Fruit fly (Drosophila melanogaster): ENCODE data around the gene CG5746.

Gene CG5746

DNA sequence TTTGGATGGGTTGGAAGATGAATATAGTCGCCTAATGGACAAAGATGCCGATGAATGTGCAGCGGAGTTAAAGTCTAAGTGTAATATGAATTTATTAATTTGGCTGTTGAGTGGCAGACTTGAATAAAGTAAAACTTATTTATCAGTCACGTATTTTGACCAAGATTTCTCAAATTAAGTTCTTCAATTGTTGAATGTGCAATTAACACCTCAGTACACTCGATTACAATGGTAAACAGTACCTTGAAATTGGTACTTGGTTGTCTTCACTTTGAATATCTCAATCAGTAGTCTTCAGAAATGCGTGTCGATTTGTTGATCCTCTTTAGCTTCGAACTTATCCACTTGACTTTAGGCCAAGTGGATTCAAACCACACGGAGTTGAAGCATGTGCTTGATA, 20.7 kb upstream of the CG5746 start, which contains the start of gene CG13614:
Gene CG13614, plus strand, starts transcription at position 301 of the 400 bp plus-strand sequence.
- TF ChIP-seq Sp1 (GFP tag; optimal IDR thresholded peaks at IDR 0.05): no peak
- TF ChIP-seq CG32264 (GFP tag; optimal IDR thresholded peaks at IDR 0.05): no peak
- no peak for TF ChIP-seq GATAd (GFP tag; optimal IDR thresholded peaks at IDR 0.05)
- no peak for TF ChIP-seq rgr (GFP tag; optimal IDR thresholded peaks at IDR 0.05)
- no peak for TF ChIP-seq Jra (GFP tag; optimal IDR thresholded peaks at IDR 0.05)
- no peak for TF ChIP-seq dsf (GFP tag; optimal IDR thresholded peaks at IDR 0.05; ENCODE audit: borderline replicate concordance)
- TF ChIP-seq Hnf4 (GFP tag; optimal IDR thresholded peaks at IDR 0.05): no peak
- TF ChIP-seq psq (GFP tag; optimal IDR thresholded peaks at IDR 0.05): no peak
- no peak for TF ChIP-seq HLH106 (tag; optimal IDR thresholded peaks at IDR 0.05)
- TF ChIP-seq fru (GFP tag; optimal IDR thresholded peaks at IDR 0.05): no peak
- TF ChIP-seq sage (GFP tag; optimal IDR thresholded peaks at IDR 0.05): no peak
- TF ChIP-seq OdsH (GFP tag; optimal IDR thresholded peaks at IDR 0.05): no peak

DNA sequence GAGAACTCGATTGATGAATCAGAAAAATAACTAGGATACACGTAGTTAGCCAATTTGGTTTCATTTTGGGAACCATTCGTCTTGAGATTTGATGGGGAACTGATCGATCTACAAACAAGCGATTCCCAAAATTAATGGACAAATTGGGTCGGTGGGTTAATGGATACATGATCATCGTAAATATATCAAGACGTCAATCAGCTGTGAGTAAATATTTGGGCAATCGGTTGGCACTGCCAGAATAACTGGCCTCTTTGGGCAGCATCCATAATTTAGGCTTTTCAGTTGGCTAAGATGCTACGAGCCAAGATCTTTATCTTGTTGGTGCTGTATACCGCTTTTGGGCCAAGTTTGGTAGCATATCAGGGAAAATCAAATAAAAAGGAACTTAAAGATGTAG, 19.5 kb upstream of the CG5746 start, which contains the start of the genes CG42812 and CG33341:
Gene CG42812, minus strand, starts transcription at position 101 of the 400 bp plus-strand sequence.
Gene CG33341, plus strand, starts transcription at position 295 of the 400 bp plus-strand sequence.
- no peak for TF ChIP-seq CG32264 (GFP tag; optimal IDR thresholded peaks at IDR 0.05)
- TF ChIP-seq jim (GFP tag; optimal IDR thresholded peaks at IDR 0.05): no peak
- TF ChIP-seq Sp1 (GFP tag; optimal IDR thresholded peaks at IDR 0.05): no peak
- no peak for TF ChIP-seq dl (GFP tag; optimal IDR thresholded peaks at IDR 0.05; ENCODE audit: insufficient read depth in 1 of 2, partially characterized antibody in 2 of 2)
- TF ChIP-seq Hr78 (GFP tag; optimal IDR thresholded peaks at IDR 0.05): no peak
- no peak for TF ChIP-seq sage (GFP tag; optimal IDR thresholded peaks at IDR 0.05)
- TF ChIP-seq dsf (GFP tag; optimal IDR thresholded peaks at IDR 0.05; ENCODE audit: borderline replicate concordance): no peak
- TF ChIP-seq h (GFP tag; optimal IDR thresholded peaks at IDR 0.05): no peak
- TF ChIP-seq OdsH (GFP tag; optimal IDR thresholded peaks at IDR 0.05): no peak
- no peak for TF ChIP-seq psq (GFP tag; optimal IDR thresholded peaks at IDR 0.05)
- no peak for TF ChIP-seq Rel (GFP tag; optimal IDR thresholded peaks at IDR 0.05)
- no peak for TF ChIP-seq Rel (tag; optimal IDR thresholded peaks at IDR 0.05)
- no peak for TF ChIP-seq Dif (GFP tag; optimal IDR thresholded peaks at IDR 0.05; ENCODE audit: partially characterized antibody)
- TF ChIP-seq pan (optimal IDR thresholded peaks at IDR 0.05): no peak
- TF ChIP-seq woc (GFP tag; optimal IDR thresholded peaks at IDR 0.05): no peak
- TF ChIP-seq GATAd (GFP tag; optimal IDR thresholded peaks at IDR 0.05): no peak

DNA sequence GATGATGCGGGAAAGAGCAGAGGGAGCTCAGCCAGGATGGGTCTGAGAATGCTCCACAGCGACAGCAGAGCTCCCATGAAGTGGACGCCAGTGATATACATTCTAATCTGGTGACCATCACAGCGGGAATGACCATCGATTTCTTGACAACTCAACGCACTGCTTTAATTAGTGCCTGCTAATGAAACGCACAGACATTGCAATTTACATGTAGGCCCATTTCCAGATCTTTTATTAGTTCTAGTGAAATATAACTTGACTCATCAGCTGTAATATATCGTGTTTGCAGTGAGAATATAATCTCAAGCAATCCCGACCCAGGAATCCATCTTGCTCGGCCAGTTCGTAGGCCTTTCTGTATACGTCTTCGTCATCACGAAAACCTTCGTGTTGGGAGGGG, 18.5 kb upstream of the CG5746 start, which contains the start of gene CG42811:
Gene CG42811, minus strand, starts transcription at position 101 of the 400 bp plus-strand sequence.
- TF ChIP-seq Sp1 (GFP tag; optimal IDR thresholded peaks at IDR 0.05): no peak
- no peak for TF ChIP-seq foxo (GFP tag; optimal IDR thresholded peaks at IDR 0.05)
- TF ChIP-seq Jra (GFP tag; optimal IDR thresholded peaks at IDR 0.05): no peak
- no peak for TF ChIP-seq brk (GFP tag; optimal IDR thresholded peaks at IDR 0.05)
- TF ChIP-seq tai (GFP tag; optimal IDR thresholded peaks at IDR 0.05): no peak
- TF ChIP-seq Dfd (GFP tag; optimal IDR thresholded peaks at IDR 0.05): no peak
- no peak for TF ChIP-seq CG9705 (GFP tag; optimal IDR thresholded peaks at IDR 0.05)
- TF ChIP-seq Rel (GFP tag; optimal IDR thresholded peaks at IDR 0.05): no peak
- TF ChIP-seq Rel (tag; optimal IDR thresholded peaks at IDR 0.05): no peak
- no peak for TF ChIP-seq dsf (GFP tag; optimal IDR thresholded peaks at IDR 0.05; ENCODE audit: borderline replicate concordance)
- no peak for TF ChIP-seq woc (GFP tag; optimal IDR thresholded peaks at IDR 0.05)
- no peak for TF ChIP-seq rgr (GFP tag; optimal IDR thresholded peaks at IDR 0.05)
- TF ChIP-seq sage (GFP tag; optimal IDR thresholded peaks at IDR 0.05): no peak
- TF ChIP-seq dmrt93B (GFP tag; optimal IDR thresholded peaks at IDR 0.05): no peak
- no peak for TF ChIP-seq CrebA (GFP tag; optimal IDR thresholded peaks at IDR 0.05; ENCODE audit: borderline replicate concordance)
- no peak for TF ChIP-seq Vsx2 (GFP tag; optimal IDR thresholded peaks at IDR 0.05; ENCODE audit: partially characterized antibody)
- TF ChIP-seq Mio (GFP tag; optimal IDR thresholded peaks at IDR 0.05): no peak
- no peak for TF ChIP-seq pan (optimal IDR thresholded peaks at IDR 0.05)
- TF ChIP-seq N (GFP tag; optimal IDR thresholded peaks at IDR 0.05): no peak
- no peak for TF ChIP-seq jim (GFP tag; optimal IDR thresholded peaks at IDR 0.05)

DNA sequence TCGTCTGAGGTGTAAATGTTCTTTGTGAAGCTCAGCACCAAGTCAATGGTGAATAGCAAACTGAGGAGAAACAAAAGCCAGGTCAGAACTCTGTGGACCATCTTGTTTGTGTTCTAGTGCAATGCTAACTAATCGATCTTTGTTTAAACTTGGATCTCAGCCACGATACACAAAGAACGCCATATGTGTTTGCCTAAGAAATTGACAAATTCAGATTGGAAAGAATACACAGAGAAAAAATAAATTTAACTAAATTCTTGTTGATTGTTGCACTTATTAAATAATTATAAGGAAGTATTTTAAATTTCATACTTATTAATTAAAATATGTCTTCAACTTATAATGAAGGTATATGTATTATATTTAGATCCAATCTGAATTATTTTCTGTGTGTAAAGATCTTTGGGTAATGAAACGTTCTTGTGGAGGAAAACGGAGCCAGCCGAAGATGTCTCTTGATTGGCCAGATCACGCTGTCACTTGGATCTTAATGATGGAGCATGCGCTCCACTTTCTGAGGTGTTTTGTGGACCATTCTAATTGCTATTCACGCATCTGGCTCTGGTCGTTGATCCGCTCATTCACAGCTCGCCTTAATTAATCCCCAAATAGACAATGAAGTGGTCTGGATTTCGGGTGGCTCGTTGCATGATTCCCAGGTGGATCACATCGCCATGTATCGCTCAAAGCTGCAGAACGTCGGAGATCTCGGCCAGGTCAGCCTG, 16.5 kb upstream of the CG5746 start, which contains the start of the genes CG17784 and CG13613:
Gene CG17784, minus strand, starts transcription at position 101 of the 725 bp plus-strand sequence.
Gene CG13613, plus strand, starts transcription at position 675 of the 725 bp plus-strand sequence.
- TF ChIP-seq brk (GFP tag; optimal IDR thresholded peaks at IDR 0.05): no peak
- no peak for TF ChIP-seq woc (GFP tag; optimal IDR thresholded peaks at IDR 0.05)
- no peak for TF ChIP-seq ey (GFP tag; optimal IDR thresholded peaks at IDR 0.05)
- no peak for TF ChIP-seq N (GFP tag; optimal IDR thresholded peaks at IDR 0.05)
- TF ChIP-seq fru (GFP tag; optimal IDR thresholded peaks at IDR 0.05): no peak
- TF ChIP-seq CG32264 (GFP tag; optimal IDR thresholded peaks at IDR 0.05): no peak
- no peak for TF ChIP-seq br (GFP tag; optimal IDR thresholded peaks at IDR 0.05)
- no peak for TF ChIP-seq Hnf4 (GFP tag; optimal IDR thresholded peaks at IDR 0.05)
- TF ChIP-seq Rel (GFP tag; optimal IDR thresholded peaks at IDR 0.05): no peak
- no peak for TF ChIP-seq Rel (tag; optimal IDR thresholded peaks at IDR 0.05)
- no peak for TF ChIP-seq CrebA (GFP tag; optimal IDR thresholded peaks at IDR 0.05; ENCODE audit: borderline replicate concordance)
- no peak for TF ChIP-seq foxo (GFP tag; optimal IDR thresholded peaks at IDR 0.05)
- TF ChIP-seq Vsx2 (GFP tag; optimal IDR thresholded peaks at IDR 0.05; ENCODE audit: partially characterized antibody): no peak
- TF ChIP-seq dsf (GFP tag; optimal IDR thresholded peaks at IDR 0.05; ENCODE audit: borderline replicate concordance): no peak
- no peak for TF ChIP-seq Abd-B (GFP tag; optimal IDR thresholded peaks at IDR 0.05)
- TF ChIP-seq lola (GFP tag; optimal IDR thresholded peaks at IDR 0.05): no peak
- no peak for TF ChIP-seq OdsH (GFP tag; optimal IDR thresholded peaks at IDR 0.05)
- no peak for TF ChIP-seq usp (GFP tag; optimal IDR thresholded peaks at IDR 0.05)
- no peak for TF ChIP-seq Dfd (GFP tag; optimal IDR thresholded peaks at IDR 0.05)

All from whole organism, wandering third instar larva.